Fruit fly (Drosophila melanogaster) whole organism, wandering third instar larva: ENCODE data around the gene CG17239.
A peak's percentile ranks its signal among the peaks of the same experiment; 100 is the strongest.

Source experiments
- Abd-B ChIP-seq: fragments of >200 bp; optimal IDR thresholded peaks from 2 replicates; lab custom pipeline; 2017; ENCODE audit warnings: missing biosample characterization, missing genetic modification characterization
- CG32264 ChIP-seq: fragments of 200-800 bp; sonication (Bioruptor generic); optimal IDR thresholded peaks from 2 replicates; lab custom pipeline; 2016; ENCODE audit warnings: missing biosample characterization, missing genetic modification characterization
- CG9705 ChIP-seq: fragments of 200-800 bp; sonication (Bioruptor generic); optimal IDR thresholded peaks from 2 replicates; lab custom pipeline; 2018; ENCODE audit warnings: missing biosample characterization, mild to moderate bottlenecking, missing genetic modification characterization
- CrebA ChIP-seq: fragments of 200-800 bp; sonication (Bioruptor generic); optimal IDR thresholded peaks from 2 replicates; lab custom pipeline; 2016; ENCODE audit warnings: missing biosample characterization, mild to moderate bottlenecking, missing genetic modification characterization, borderline replicate concordance
- Dfd ChIP-seq: fragments of >200 bp; optimal IDR thresholded peaks from 2 replicates; lab custom pipeline; 2017; ENCODE audit warnings: missing biosample characterization, missing genetic modification characterization
- Dif ChIP-seq: fragments of 200-275, 200-300 bp; sonication (Bioruptor generic); optimal IDR thresholded peaks from 2 replicates; lab custom pipeline; 2018; ENCODE audit warnings: missing biosample characterization, missing genetic modification characterization; ENCODE audit not compliant: partially characterized antibody
- GATAd ChIP-seq: sonication (Bioruptor generic); optimal IDR thresholded peaks from 2 replicates; lab custom pipeline; 2016; ENCODE audit warnings: missing biosample characterization, missing genetic modification characterization
- HLH106 ChIP-seq: fragments of 200-800 bp; optimal IDR thresholded peaks from 3 replicates; lab custom pipeline; 2019; ENCODE audit warnings: missing biosample characterization, mild to moderate bottlenecking, missing genetic modification characterization, moderate library complexity
- Hnf4 ChIP-seq: fragments of 200-800 bp; sonication (Bioruptor generic); optimal IDR thresholded peaks from 2 replicates; lab custom pipeline; 2016; ENCODE audit warnings: missing biosample characterization, mild to moderate bottlenecking, missing genetic modification characterization
- Hr78 ChIP-seq: fragments of >200 bp; optimal IDR thresholded peaks from 2 replicates; lab custom pipeline; 2017; ENCODE audit warnings: missing biosample characterization, missing genetic modification characterization
- Hr83 ChIP-seq: fragments of 200-300 bp; sonication (Bioruptor generic); optimal IDR thresholded peaks from 2 replicates; lab custom pipeline; 2016; ENCODE audit warnings: missing biosample characterization, mild to moderate bottlenecking, missing genetic modification characterization, moderate library complexity; ENCODE audit not compliant: poor library complexity, severe bottlenecking
- Jra ChIP-seq: sonication (Bioruptor generic); optimal IDR thresholded peaks from 2 replicates; lab custom pipeline; 2016; ENCODE audit warnings: missing biosample characterization, missing genetic modification characterization
- N ChIP-seq: fragments of >200 bp; optimal IDR thresholded peaks from 2 replicates; lab custom pipeline; 2018; ENCODE audit warnings: missing biosample characterization, missing external identifiers, missing genetic modification characterization
- OdsH ChIP-seq: fragments of 200-800 bp; sonication (Bioruptor generic); optimal IDR thresholded peaks from 2 replicates; lab custom pipeline; 2016; ENCODE audit warnings: missing biosample characterization, mild to moderate bottlenecking, missing genetic modification characterization
- Rel ChIP-seq, 2 experiments: fragments of 200-800 bp; sonication (Bioruptor generic) in 1 of 2; optimal IDR thresholded peaks; 2 replicates in 1 of 2; 3 replicates in 1 of 2; lab custom pipeline; 2016 to 2019; ENCODE audit warnings: mild to moderate bottlenecking in 2 of 2, missing biosample characterization in 2 of 2, missing genetic modification characterization in 2 of 2, moderate library complexity in 1 of 2
- Sp1 ChIP-seq: fragments of 200-800 bp; sonication (Bioruptor generic); optimal IDR thresholded peaks from 3 replicates; lab custom pipeline; 2019; ENCODE audit warnings: missing biosample characterization, mild to moderate bottlenecking, missing genetic modification characterization, moderate library complexity
- Vsx2 ChIP-seq: fragments of 200-300, 225-300 bp; sonication (Bioruptor generic); optimal IDR thresholded peaks from 2 replicates; lab custom pipeline; 2018; ENCODE audit warnings: missing biosample characterization, missing genetic modification characterization; ENCODE audit not compliant: partially characterized antibody
- br ChIP-seq: fragments of 200-800 bp; sonication (Bioruptor generic); optimal IDR thresholded peaks from 2 replicates; lab custom pipeline; 2016; ENCODE audit warnings: missing biosample characterization, missing genetic modification characterization
- dl ChIP-seq, 2 experiments: fragments of 175-275, 200-275 bp in 1 of 2; fragments of 200-275 bp in 1 of 2; sonication (Bioruptor generic); optimal IDR thresholded peaks; lab custom pipeline; 2018; ENCODE audit warnings: mild to moderate bottlenecking in 2 of 2, missing biosample characterization in 2 of 2, missing genetic modification characterization in 2 of 2, moderate library complexity in 2 of 2; ENCODE audit not compliant: partially characterized antibody in 2 of 2, insufficient read depth in 1 of 2
- dmrt93B ChIP-seq: fragments of 200-800 bp; sonication (Bioruptor generic); optimal IDR thresholded peaks from 2 replicates; lab custom pipeline; 2018; ENCODE audit warnings: missing biosample characterization, mild to moderate bottlenecking, missing genetic modification characterization
- dsf ChIP-seq: sonication (Bioruptor generic); optimal IDR thresholded peaks from 2 replicates; lab custom pipeline; 2016; ENCODE audit warnings: missing biosample characterization, missing genetic modification characterization, borderline replicate concordance
- ey ChIP-seq: fragments of 200-800 bp; sonication (Bioruptor generic); optimal IDR thresholded peaks from 2 replicates; lab custom pipeline; 2016; ENCODE audit warnings: missing biosample characterization, missing genetic modification characterization
- foxo ChIP-seq, 2 experiments: fragments of 200-800 bp; sonication (Bioruptor generic); optimal IDR thresholded peaks; 2 replicates in 1 of 2; 3 replicates in 1 of 2; lab custom pipeline; 2016 to 2017; ENCODE audit warnings: missing biosample characterization in 2 of 2, missing genetic modification characterization in 2 of 2
- fru ChIP-seq: fragments of 200-800 bp; sonication (Bioruptor generic); optimal IDR thresholded peaks from 3 replicates; lab custom pipeline; 2016; ENCODE audit warnings: missing biosample characterization, mild to moderate bottlenecking, missing genetic modification characterization
- h ChIP-seq: fragments of 200-800 bp; sonication (Bioruptor generic); optimal IDR thresholded peaks from 3 replicates; lab custom pipeline; 2016; ENCODE audit warnings: missing biosample characterization, mild to moderate bottlenecking, missing genetic modification characterization
- jim ChIP-seq: fragments of 175-275, 200-325 bp; sonication (Bioruptor generic); optimal IDR thresholded peaks from 2 replicates; lab custom pipeline; 2016; ENCODE audit warnings: missing biosample characterization, mild to moderate bottlenecking, missing genetic modification characterization
- lola ChIP-seq: fragments of >200 bp; optimal IDR thresholded peaks from 2 replicates; lab custom pipeline; 2017; ENCODE audit warnings: missing biosample characterization, missing genetic modification characterization
- pan ChIP-seq: fragments of >200 bp; optimal IDR thresholded peaks from 2 replicates; lab custom pipeline; 2017
- psq ChIP-seq: fragments of 200-800 bp; sonication (Bioruptor generic); optimal IDR thresholded peaks from 3 replicates; lab custom pipeline; 2017; ENCODE audit warnings: missing biosample characterization, mild to moderate bottlenecking, missing genetic modification characterization, moderate library complexity
- rgr ChIP-seq: fragments of 200-800 bp; sonication (Bioruptor generic); optimal IDR thresholded peaks from 3 replicates; lab custom pipeline; 2016; ENCODE audit warnings: missing biosample characterization, mild to moderate bottlenecking, missing genetic modification characterization
- sage ChIP-seq: fragments of 200-800 bp; sonication (Bioruptor generic); optimal IDR thresholded peaks from 2 replicates; lab custom pipeline; 2016; ENCODE audit warnings: missing biosample characterization, mild to moderate bottlenecking, missing genetic modification characterization
- sv ChIP-seq: fragments of 200-800 bp; sonication (Bioruptor generic); optimal IDR thresholded peaks from 3 replicates; lab custom pipeline; 2016; ENCODE audit warnings: missing biosample characterization, missing genetic modification characterization
- tai ChIP-seq: sonication (Bioruptor generic); optimal IDR thresholded peaks from 2 replicates; lab custom pipeline; 2016; ENCODE audit warnings: missing biosample characterization, missing genetic modification characterization
- woc ChIP-seq: sonication (Bioruptor generic); optimal IDR thresholded peaks from 2 replicates; lab custom pipeline; 2016; ENCODE audit warnings: missing biosample characterization, mild to moderate bottlenecking, missing genetic modification characterization

CG17239 gene

DNA sequence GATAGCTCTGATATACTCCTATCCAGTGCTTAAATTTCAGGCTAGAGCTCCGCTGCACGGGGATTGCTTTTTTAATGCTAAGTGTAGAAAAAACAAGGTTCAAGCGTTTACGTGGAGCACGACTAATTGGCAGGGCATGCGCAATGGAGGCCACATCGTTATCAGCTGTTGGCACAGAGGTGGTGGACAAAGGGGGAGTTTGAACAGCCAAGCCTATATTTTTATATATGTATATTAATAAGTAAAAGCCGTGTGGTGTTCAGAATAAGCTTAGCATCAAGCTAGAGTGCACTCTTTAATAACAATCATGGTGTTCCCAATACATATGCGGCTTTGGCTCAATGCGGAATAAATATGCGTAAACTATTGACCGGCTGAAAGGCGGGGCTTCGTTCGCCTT, 39.7 kb downstream of the CG17239 start, which contains the start of gene CG15385:
Gene CG15385 (minus strand): TSS at position 94 of the 400 bp plus-strand sequence.
- TF ChIP-seq Rel (GFP tag; optimal IDR thresholded peaks at IDR 0.05; lab: Kevin White, UChicago), result no peak
- TF ChIP-seq Rel (tag; optimal IDR thresholded peaks at IDR 0.05; lab: Kevin White, UChicago), result peak; percentile 54
- TF ChIP-seq Dif, result peak; percentile 61
- no peak for TF ChIP-seq lola (GFP tag; lab: Kevin White, UChicago)

DNA sequence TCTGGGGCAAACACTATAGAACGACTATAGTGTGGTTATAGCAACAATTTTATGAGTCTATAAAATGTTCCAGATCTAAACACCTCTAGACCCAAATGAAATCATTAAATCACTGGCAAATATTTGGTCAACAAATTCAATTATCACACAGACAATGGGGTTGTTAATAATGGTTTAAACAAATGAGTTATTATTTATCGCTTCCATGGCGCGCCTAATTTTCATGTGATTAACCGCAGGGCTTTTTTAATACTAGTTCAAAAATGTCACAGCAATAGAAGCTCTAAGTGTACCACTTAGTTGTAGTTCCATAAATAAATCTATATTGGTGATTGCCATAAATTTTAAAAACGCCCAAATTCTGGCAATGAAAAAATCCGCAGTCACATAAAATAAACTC, 43.1 kb downstream of the CG17239 start, which contains the start of gene CG33124:
Gene CG33124 (minus strand): TSS at position 101 of the 400 bp plus-strand sequence.
- no peak for TF ChIP-seq dl (GFP tag; optimal IDR thresholded peaks at IDR 0.05; lab: Kevin White, UChicago; ENCODE audit: insufficient read depth in 1 of 2, partially characterized antibody in 2 of 2)
- TF ChIP-seq dmrt93B (GFP tag; lab: Kevin White, UChicago), result no peak
- no peak for TF ChIP-seq Vsx2 (GFP tag; lab: Kevin White, UChicago)
- TF ChIP-seq Jra (GFP tag; lab: Kevin White, UChicago), result no peak
- no peak for TF ChIP-seq fru
- no peak for TF ChIP-seq OdsH (GFP tag; lab: Kevin White, UChicago)
- TF ChIP-seq lola (GFP tag; lab: Kevin White, UChicago), result no peak
- no peak for TF ChIP-seq HLH106
- no peak for TF ChIP-seq jim (GFP tag; lab: Kevin White, UChicago)
- no peak for TF ChIP-seq h (GFP tag; lab: Kevin White, UChicago)
- no peak for TF ChIP-seq Dif
- TF ChIP-seq Sp1 (GFP tag; lab: Kevin White, UChicago), result no peak
- TF ChIP-seq foxo (GFP tag; optimal IDR thresholded peaks at IDR 0.05; lab: Kevin White, UChicago), result no peak
- no peak for TF ChIP-seq CrebA (GFP tag; lab: Kevin White, UChicago)
- no peak for TF ChIP-seq N (GFP tag; lab: Kevin White, UChicago)
- TF ChIP-seq CG9705 (GFP tag; lab: Kevin White, UChicago), result no peak
- TF ChIP-seq Abd-B, result no peak
- no peak for TF ChIP-seq sage (GFP tag; lab: Kevin White, UChicago)
- TF ChIP-seq Hnf4 (GFP tag; lab: Kevin White, UChicago), result no peak
- no peak for TF ChIP-seq CG32264

DNA sequence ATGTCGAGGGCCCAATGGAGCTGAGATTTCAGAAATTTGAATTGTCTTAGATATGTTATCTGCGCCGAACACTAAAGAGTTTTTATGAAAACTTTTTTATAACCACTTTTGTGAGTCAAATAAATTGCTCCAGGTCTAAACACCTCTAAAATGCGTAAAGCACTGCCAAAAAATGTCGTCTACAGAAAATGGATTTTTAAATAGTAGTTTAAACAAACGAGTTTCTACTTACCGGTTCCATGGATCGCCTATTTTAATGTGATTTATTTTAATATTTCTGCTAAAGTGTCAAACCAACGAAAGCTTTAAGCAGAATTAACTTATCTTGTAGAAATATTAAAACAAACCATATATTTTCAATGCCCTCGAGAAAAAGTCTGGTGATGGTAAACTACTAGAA, 46.1 kb downstream of the CG17239 start, which contains the start of gene CG31668:
Gene CG31668 (minus strand): TSS at position 101 of the 400 bp plus-strand sequence.
- TF ChIP-seq Rel (GFP tag; optimal IDR thresholded peaks at IDR 0.05; lab: Kevin White, UChicago) (no peak), Rel (tag; optimal IDR thresholded peaks at IDR 0.05; lab: Kevin White, UChicago) (no peak), Dif (no peak), CG9705 (GFP tag; lab: Kevin White, UChicago) (no peak), CrebA (GFP tag; lab: Kevin White, UChicago) (no peak), lola (GFP tag; lab: Kevin White, UChicago) (no peak), sv (GFP tag; lab: Kevin White, UChicago) (no peak), pan (lab: Kevin White, UChicago) (no peak), HLH106 (no peak), GATAd (no peak)

DNA sequence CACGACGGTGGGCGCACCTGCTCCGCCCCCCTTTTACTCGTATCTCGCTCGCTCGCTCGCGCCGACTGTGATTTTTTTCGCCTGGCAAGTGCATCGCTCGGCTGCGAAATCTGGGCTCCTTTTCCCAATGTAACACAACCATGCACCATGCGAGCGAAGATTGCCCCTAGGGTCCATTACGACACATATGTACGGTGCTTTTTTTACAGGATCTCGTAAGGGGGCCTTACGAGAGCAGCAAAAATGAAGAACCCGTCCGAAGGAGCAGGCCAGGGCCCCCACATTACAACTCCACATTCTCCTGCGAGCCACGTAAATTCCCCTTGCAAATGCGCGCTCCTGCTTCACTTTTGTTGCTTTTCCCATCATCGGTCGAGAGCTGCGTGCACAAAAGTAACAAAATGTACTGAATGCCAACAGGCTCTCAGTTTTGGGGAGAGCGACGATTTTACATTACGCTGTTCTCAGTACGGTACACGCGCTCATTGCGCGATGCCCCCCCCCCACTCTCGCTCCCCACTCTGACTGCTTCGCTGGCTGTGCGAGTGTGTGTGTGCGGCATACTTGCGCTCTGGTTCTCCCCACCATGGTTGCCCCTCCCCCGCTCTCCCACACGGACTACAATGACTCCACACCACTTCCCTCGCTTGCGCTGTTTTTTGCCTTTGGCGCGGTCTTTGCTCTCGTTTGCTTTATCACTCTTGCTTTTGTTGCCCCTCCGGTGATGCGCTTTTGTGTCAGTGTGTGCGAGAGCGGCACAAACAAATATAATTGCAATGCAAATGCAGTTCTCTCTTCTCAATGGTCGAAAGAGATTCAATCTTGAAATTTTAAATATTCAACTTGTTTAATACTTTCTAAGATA, 49.1 kb downstream of the CG17239 start:
- TF ChIP-seq psq (GFP tag; lab: Kevin White, UChicago) (peak; percentile 97), jim (GFP tag; lab: Kevin White, UChicago) (peak; percentile 66), fru (peak; percentile 91), Rel (GFP tag; optimal IDR thresholded peaks at IDR 0.05; lab: Kevin White, UChicago) (peak; percentile 42), Rel (tag; optimal IDR thresholded peaks at IDR 0.05; lab: Kevin White, UChicago) (peak; percentile 95), sage (GFP tag; lab: Kevin White, UChicago) (peak; percentile 60), Jra (GFP tag; lab: Kevin White, UChicago) (peak; percentile 64), Sp1 (GFP tag; lab: Kevin White, UChicago) (peak; percentile 26), Dfd (GFP tag; lab: Kevin White, UChicago) (no peak), dsf (GFP tag; lab: Kevin White, UChicago) (no peak), br (GFP tag; lab: Kevin White, UChicago) (peak; percentile 46), OdsH (GFP tag; lab: Kevin White, UChicago) (no peak), dl (GFP tag; optimal IDR thresholded peaks at IDR 0.05; lab: Kevin White, UChicago; ENCODE audit: insufficient read depth in 1 of 2, partially characterized antibody in 2 of 2) (peak; percentile 68 to 85), Hnf4 (GFP tag; lab: Kevin White, UChicago) (peak; percentile 37), foxo (GFP tag; optimal IDR thresholded peaks at IDR 0.05; lab: Kevin White, UChicago) (peak in 1 of 2 experiments; percentile 44), h (GFP tag; lab: Kevin White, UChicago) (peak; percentile 78), rgr (GFP tag; lab: Kevin White, UChicago) (peak; percentile 66), CrebA (GFP tag; lab: Kevin White, UChicago) (peak; percentile 50), HLH106 (peak; percentile 10), Hr83 (peak; percentile 78), Abd-B (no peak), tai (GFP tag; lab: Kevin White, UChicago) (peak; percentile 92), Dif (peak; percentile 93), Vsx2 (GFP tag; lab: Kevin White, UChicago) (peak; percentile 77), Hr78 (GFP tag; lab: Kevin White, UChicago) (no peak), ey (peak; percentile 27), woc (GFP tag; lab: Kevin White, UChicago) (no peak)
